Worm (Caenorhabditis elegans) whole organism, L4/young adult: ENCODE data around the gene K11H3.8.

Experiments
- W03F9.2 ChIP-seq: fragments of 150-350 bp; optimal IDR thresholded peaks from 2 replicates; lab custom pipeline; 2014; ENCODE audit warnings: missing biosample characterization, missing genetic modification characterization
- dao-5 ChIP-seq: sonication (generic microtip); optimal IDR thresholded peaks from 2 replicates; lab custom pipeline; 2016; ENCODE audit warnings: missing genotype, missing genetic modification characterization, moderate library complexity, missing compliant biosample characterization
- him-1 ChIP-seq: sonication (generic microtip); optimal IDR thresholded peaks from 2 replicates; lab custom pipeline; 2016; ENCODE audit warnings: missing genotype, missing genetic modification reagents, missing genetic modification characterization, missing compliant biosample characterization

DNA sequence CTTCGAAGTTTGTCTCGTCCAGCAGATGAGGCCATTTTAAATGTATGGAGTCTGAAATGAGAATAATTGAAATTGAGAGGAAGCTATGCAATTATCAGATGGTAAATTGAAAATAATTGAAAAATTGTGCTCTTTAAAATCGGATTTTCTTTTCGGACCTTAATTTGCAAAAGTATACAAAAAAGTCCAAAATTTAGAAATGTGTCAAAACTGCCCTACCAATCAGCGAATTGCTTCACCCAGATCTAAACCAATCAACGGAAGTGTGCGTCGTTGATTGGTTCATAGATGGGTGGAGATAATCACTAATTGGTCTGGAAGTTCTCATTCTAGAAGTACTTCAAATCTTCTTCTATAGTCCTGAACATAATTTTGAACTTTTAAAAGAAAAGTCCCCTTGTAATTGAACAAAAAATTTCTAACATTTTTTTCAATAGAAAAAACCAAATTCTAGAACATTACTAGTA lies 45.3 kb upstream of the K11H3.8 start, which contains the start of gene R10E11.5:
- TF ChIP-seq him-1 (no peak), W03F9.2 (tag; lab: Kevin White, UChicago) (no peak), dao-5 (no peak)
